Fruit fly (Drosophila melanogaster): ENCODE results near the gene Diedel3.

DNA sequence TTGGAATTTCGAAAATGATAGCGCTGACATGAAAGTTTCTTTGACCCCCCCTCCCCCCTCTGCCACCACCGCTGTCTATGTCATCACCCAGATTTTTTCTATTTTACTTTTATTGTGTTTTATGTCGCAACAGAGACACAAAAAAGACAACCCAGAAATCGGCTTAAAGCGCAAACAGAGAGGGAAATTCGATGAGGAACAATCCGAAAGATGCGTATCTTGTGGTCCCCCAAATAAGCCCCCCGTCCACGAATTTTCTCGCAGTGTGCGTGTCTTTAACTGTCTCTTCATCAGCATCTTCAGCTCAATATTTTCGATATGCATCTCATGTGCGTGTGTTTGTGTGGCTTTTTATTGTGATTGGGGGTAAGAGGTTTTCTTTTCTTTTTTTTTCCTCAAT is 45.5 kb upstream of the Diedel3 start:
- TF ChIP-seq net (GFP tag; optimal IDR thresholded peaks at IDR 0.05) (no peak), CG3919 (GFP tag; optimal IDR thresholded peaks at IDR 0.05) (no peak)
